Worm (Caenorhabditis elegans): ENCODE results near the gene mutd-1.
A peak's percentile ranks its signal among the peaks of the same experiment; 100 is the strongest.

The mutd-1 gene

ce11 chrIV:7112312-7112711 lies 21.6 kb downstream of the mutd-1 start:
- peak; percentile 63; the same call in 1 of the 2 replicates for TF ChIP-seq egrh-3 (GFP tag; IDR thresholded peaks at IDR 0.05)

DNA sequence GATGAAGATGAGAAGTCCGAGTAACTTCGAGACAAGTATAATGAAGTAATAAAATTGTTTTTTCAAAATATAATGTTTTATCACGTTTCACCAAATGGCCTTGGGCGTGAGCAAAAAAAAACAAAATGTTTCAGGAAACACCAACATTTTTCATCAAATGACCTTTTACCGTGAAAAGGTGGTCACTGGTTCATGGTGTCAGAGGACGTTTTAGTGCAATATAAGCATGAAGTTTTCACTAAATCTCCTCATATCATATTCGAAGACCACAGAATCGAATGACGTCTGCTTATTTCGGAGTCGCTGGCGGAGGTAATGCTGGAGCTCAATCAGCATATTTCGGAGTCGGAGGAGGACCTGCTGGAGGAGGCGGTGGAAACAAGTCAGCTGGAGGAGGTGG lies 22.5 kb downstream of the mutd-1 start, which contains the start of the genes ZC477.7 and ssq-3:
ZC477.7 (minus strand) TSS at position 101 of the 400 bp plus-strand sequence.
ssq-3 (plus strand) TSS at position 251 of the 400 bp plus-strand sequence.
- no peak for TF ChIP-seq nhr-120 (GFP tag; IDR thresholded peaks at IDR 0.05)
- TF ChIP-seq nfya-2 (GFP tag; IDR thresholded peaks at IDR 0.05), result no peak
- TF ChIP-seq ets-4 (GFP tag; optimal IDR thresholded peaks at IDR 0.05), result no peak
- TF ChIP-seq tbx-9 (tag; optimal IDR thresholded peaks at IDR 0.05; ENCODE audit: borderline replicate concordance), result no peak
- no peak for TF ChIP-seq pha-4 (tag; optimal IDR thresholded peaks at IDR 0.05)
- no peak for TF ChIP-seq madf-6 (GFP tag; IDR thresholded peaks at IDR 0.05)
- no peak for TF ChIP-seq dpff-1 (tag; optimal IDR thresholded peaks at IDR 0.05)
- no peak for TF ChIP-seq tbp1 (GFP tag; optimal IDR thresholded peaks at IDR 0.05)
- TF ChIP-seq ztf-6 (GFP tag; IDR thresholded peaks at IDR 0.05), result no peak
- TF ChIP-seq ceh-58 (GFP tag; IDR thresholded peaks at IDR 0.05), result no peak
- no peak for TF ChIP-seq mel-28 (tag; optimal IDR thresholded peaks at IDR 0.05; ENCODE audit: borderline replicate concordance)
- no peak for TF ChIP-seq tlf-1 (GFP tag; optimal IDR thresholded peaks at IDR 0.05)
- TF ChIP-seq T07F8.4 (tag; optimal IDR thresholded peaks at IDR 0.05), result no peak
- no peak for TF ChIP-seq bed-1 (GFP tag; IDR thresholded peaks at IDR 0.05)
- TF ChIP-seq snpc-3.4 (tag; optimal IDR thresholded peaks at IDR 0.05), result no peak
- TF ChIP-seq nfyb-1 (GFP tag; IDR thresholded peaks at IDR 0.05), result no peak
- no peak for TF ChIP-seq nfya-1 (tag; optimal IDR thresholded peaks at IDR 0.05; ENCODE audit: borderline replicate concordance, insufficient read depth)
- TF ChIP-seq unc-62 (GFP tag; optimal IDR thresholded peaks at IDR 0.05), result no peak
- no peak for TF ChIP-seq ztf-28 (GFP tag; IDR thresholded peaks at IDR 0.05)
- TF ChIP-seq mcd-1 (GFP tag; IDR thresholded peaks at IDR 0.05), result no peak

DNA sequence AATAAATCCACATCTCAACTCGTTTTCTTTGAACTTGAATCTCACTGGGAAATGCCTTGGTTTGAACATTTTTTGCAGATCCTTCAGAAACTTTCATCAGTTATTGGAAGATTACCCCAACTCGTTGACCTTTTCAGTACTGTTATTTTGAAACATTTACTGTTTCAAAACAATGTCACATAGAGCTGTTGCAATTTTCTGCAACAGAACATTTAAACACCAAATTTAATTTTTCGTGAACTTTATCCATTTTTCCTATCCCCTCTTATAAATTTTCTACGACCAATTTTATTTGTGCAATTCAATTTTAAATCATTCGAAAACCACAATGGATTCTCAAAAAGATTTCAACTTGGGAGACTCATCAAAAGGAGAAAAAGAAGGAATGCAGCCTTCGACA lies 26.0 kb downstream of the mutd-1 start, which contains the start of gene ZC477.2:
ZC477.2 (plus strand) TSS at position 301 of the 400 bp plus-strand sequence.
- TF ChIP-seq F55B11.4 (tag; optimal IDR thresholded peaks at IDR 0.05; ENCODE audit: borderline replicate concordance, insufficient read depth) (no peak), dpff-1 (tag; optimal IDR thresholded peaks at IDR 0.05) (no peak), F23B12.7 (tag; optimal IDR thresholded peaks at IDR 0.05; ENCODE audit: insufficient read depth) (no peak), Y95B8A.8 (GFP tag; IDR thresholded peaks at IDR 0.05) (no peak), ztf-18 (tag; optimal IDR thresholded peaks at IDR 0.05) (no peak), let-607 (tag; optimal IDR thresholded peaks at IDR 0.05) (no peak), ZK185.1 (tag; optimal IDR thresholded peaks at IDR 0.05; ENCODE audit: poor library complexity, severe bottlenecking) (no peak)

- TF ChIP-seq hlh-26 (GFP tag; conservative IDR thresholded peaks at IDR 0.05) (no peak), nhr-90 (tag; optimal IDR thresholded peaks at IDR 0.05) (no peak), repo-1 (tag; optimal IDR thresholded peaks at IDR 0.05) (no peak), K11D2.4 (GFP tag; IDR thresholded peaks at IDR 0.05) (peak; percentile 27; the same call in 1 of the 2 replicates), mcd-1 (GFP tag; IDR thresholded peaks at IDR 0.05) (peak; percentile 79), snpc-4 (GFP tag; optimal IDR thresholded peaks at IDR 0.05) (no peak), snpc-4 (tag; optimal IDR thresholded peaks at IDR 0.05) (peak in 3 of 4 experiments; percentile 31 to 79 (median 70)), bed-2 (GFP tag; IDR thresholded peaks at IDR 0.05) (no peak), ekl-4 (GFP tag; IDR thresholded peaks at IDR 0.05) (0 out of 2 replicates have a peak, but pooled peaks have one; percentile 8), ztf-6 (GFP tag; IDR thresholded peaks at IDR 0.05) (no peak), K12H6.12 (tag; optimal IDR thresholded peaks at IDR 0.05) (no peak), dpl-1 (GFP tag; optimal IDR thresholded peaks at IDR 0.05) (peak; percentile 36), zfh-2 (GFP tag; conservative IDR thresholded peaks at IDR 0.05) (no peak), B0035.1 (tag; optimal IDR thresholded peaks at IDR 0.05) (no peak), F52B5.7 (tag; optimal IDR thresholded peaks at IDR 0.05) (no peak), unc-130 (GFP tag; optimal IDR thresholded peaks at IDR 0.05) (no peak), mxl-1 (tag; optimal IDR thresholded peaks at IDR 0.05) (no peak), pha-4 (tag; optimal IDR thresholded peaks at IDR 0.05) (no peak), somi-1 (GFP tag; optimal IDR thresholded peaks at IDR 0.05) (no peak), attf-6 (GFP tag; IDR thresholded peaks at IDR 0.05) (no peak)
Observed at ce11 chrIV:7103211-7103679, 30.6 kb downstream of the mutd-1 start, which contains the start of the genes rde-8 and ZC477.3. Gene rde-8, minus strand, starts transcription at chrIV:7103261. Gene ZC477.3, plus strand, starts transcription at chrIV:7103492.
